Fruit fly (Drosophila melanogaster): ENCODE data around the gene CG6144.

The CG6144 gene

DNA sequence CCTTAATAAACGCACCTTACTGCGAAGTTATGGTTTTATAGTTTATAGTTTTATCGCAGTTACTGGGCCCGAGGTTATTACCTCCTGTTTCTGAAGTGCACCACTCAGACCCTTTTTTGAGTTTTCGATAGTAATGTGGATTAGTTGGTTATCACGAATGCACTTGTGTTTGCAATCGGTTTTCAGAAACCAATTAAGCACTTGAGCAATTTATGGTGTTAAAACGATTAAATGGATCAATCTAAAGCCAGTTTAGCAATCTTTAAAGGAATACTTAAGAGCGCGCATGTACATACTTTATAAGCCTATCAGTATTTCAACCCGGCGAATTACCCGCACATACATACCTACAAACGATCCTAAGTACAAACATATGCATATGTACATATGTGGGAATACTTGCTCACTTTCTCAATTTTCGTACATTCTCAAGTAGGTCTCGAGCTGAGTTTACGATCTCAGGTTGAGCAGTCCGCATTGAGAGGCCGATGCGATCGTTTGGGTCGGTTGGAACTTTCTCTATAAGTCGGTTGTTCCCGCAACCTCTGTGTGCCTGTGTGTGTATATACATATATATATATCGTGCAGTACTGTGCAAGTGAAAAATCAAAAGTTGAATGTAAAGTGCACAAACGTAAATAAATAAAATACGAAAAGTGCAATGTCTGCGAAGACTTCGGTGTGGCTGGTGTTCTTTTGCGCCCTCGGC, 31.1 kb upstream of the CG6144 start, which contains the start of the genes LManI and LManII (continued):
- TF ChIP-seq z (GFP tag; IDR thresholded peaks at IDR 0.05) (0 out of 3 replicates have a peak, but pooled peaks have one; percentile 54), p53 (GFP tag; optimal IDR thresholded peaks at IDR 0.05) (no peak), zf30C (GFP tag; optimal IDR thresholded peaks at IDR 0.05) (no peak), crp (GFP tag; optimal IDR thresholded peaks at IDR 0.05) (no peak), Hr78 (GFP tag; optimal IDR thresholded peaks at IDR 0.05) (no peak)

dm6 chr2L:10458979-10459378, 29.5 kb upstream of the CG6144 start:
- TF ChIP-seq CTCF (GFP tag; optimal IDR thresholded peaks at IDR 0.05) (peak; percentile 80), CG10979 (tag; optimal IDR thresholded peaks at IDR 0.05) (peak; percentile 56), wdn (GFP tag; IDR thresholded peaks at IDR 0.05) (no peak), CG14965 (GFP tag; optimal IDR thresholded peaks at IDR 0.05; ENCODE audit: borderline replicate concordance) (peak; percentile 88)

DNA sequence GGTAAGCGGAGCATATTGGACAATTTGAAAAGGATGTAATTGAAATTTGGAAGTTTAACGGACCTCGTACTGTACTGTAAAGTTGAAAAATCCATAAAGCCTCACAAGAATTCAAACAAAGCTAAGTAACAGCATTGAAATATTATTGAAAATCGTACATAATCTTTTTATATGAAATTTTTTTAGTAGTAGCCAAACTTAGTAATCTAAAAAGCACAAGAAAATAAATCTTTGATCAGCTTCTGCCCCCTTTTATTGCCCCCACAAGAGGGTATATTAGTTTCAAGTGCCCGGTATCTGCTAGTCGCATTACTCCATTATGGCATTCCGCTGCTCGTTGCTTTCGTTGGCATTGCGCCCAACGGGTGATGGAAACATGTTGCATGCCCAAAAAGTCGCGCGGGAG, 21.6 kb upstream of the CG6144 start:
- peak; percentile 49 for TF ChIP-seq CG18619 (GFP tag; optimal IDR thresholded peaks at IDR 0.05)
- TF ChIP-seq mld (GFP tag; IDR thresholded peaks at IDR 0.05; ENCODE audit: partially characterized antibody) = no peak
- peak; percentile 34 for TF ChIP-seq Atf3 (GFP tag; optimal IDR thresholded peaks at IDR 0.05)
- TF ChIP-seq ERR (GFP tag; optimal IDR thresholded peaks at IDR 0.05) = no peak
- TF ChIP-seq Abd-B (GFP tag; optimal IDR thresholded peaks at IDR 0.05) = peak; percentile 47
- no peak for TF ChIP-seq grn (GFP tag; optimal IDR thresholded peaks at IDR 0.05)
- 0 out of 3 replicates have a peak, but pooled peaks have one; percentile 27 for TF ChIP-seq CG34422 (GFP tag; IDR thresholded peaks at IDR 0.05)
- no peak for TF ChIP-seq Dll (GFP tag; IDR thresholded peaks at IDR 0.05; ENCODE audit: partially characterized antibody)
- peak; percentile 57 for TF ChIP-seq Hsf (GFP tag; optimal IDR thresholded peaks at IDR 0.05)
- TF ChIP-seq CG18764 (GFP tag; optimal IDR thresholded peaks at IDR 0.05) = peak; percentile 1
- 0 out of 2 replicates have a peak, but pooled peaks have one; percentile 26 for TF ChIP-seq CG3847 (GFP tag; IDR thresholded peaks at IDR 0.05)
- TF ChIP-seq Camta (GFP tag; optimal IDR thresholded peaks at IDR 0.05) = peak; percentile 66
- peak; percentile 6 for TF ChIP-seq NC2β (GFP tag; optimal IDR thresholded peaks at IDR 0.05)
- no peak for TF ChIP-seq Nf-YC (tag; optimal IDR thresholded peaks at IDR 0.05)
- peak; percentile 37 for TF ChIP-seq trem (tag; optimal IDR thresholded peaks at IDR 0.05)
- TF ChIP-seq CG1529 (GFP tag; optimal IDR thresholded peaks at IDR 0.05) = peak; percentile 67
- peak; percentile 36 for TF ChIP-seq CG15514 (GFP tag; optimal IDR thresholded peaks at IDR 0.05)
- no peak for TF ChIP-seq CG9876 (GFP tag; optimal IDR thresholded peaks at IDR 0.05)
- TF ChIP-seq twi (tag; optimal IDR thresholded peaks at IDR 0.05) = peak; percentile 17
- peak; percentile 62 for TF ChIP-seq CG8924 (tag; optimal IDR thresholded peaks at IDR 0.05)
- TF ChIP-seq CG8478 (optimal IDR thresholded peaks at IDR 0.05) = no peak
- TF ChIP-seq sima (GFP tag; optimal IDR thresholded peaks at IDR 0.05) = no peak
- peak; percentile 37 for TF ChIP-seq slp2 (GFP tag; optimal IDR thresholded peaks at IDR 0.05)
- peak; percentile 45 for TF ChIP-seq ATbp (GFP tag; optimal IDR thresholded peaks at IDR 0.05)
- peak; percentile 8 for TF ChIP-seq trh (GFP tag; optimal IDR thresholded peaks at IDR 0.05)
- no peak for TF ChIP-seq CG10321 (GFP tag; IDR thresholded peaks at IDR 0.05)
- TF ChIP-seq CG17359 (tag; optimal IDR thresholded peaks at IDR 0.05) = peak; percentile 74
- TF ChIP-seq chif (GFP tag; optimal IDR thresholded peaks at IDR 0.05) = peak; percentile 37 to 59
- TF ChIP-seq CG11398 (GFP tag; optimal IDR thresholded peaks at IDR 0.05) = peak; percentile 21
- peak; percentile 51 for TF ChIP-seq org-1 (GFP tag; optimal IDR thresholded peaks at IDR 0.05)
- no peak for TF ChIP-seq hkb (optimal IDR thresholded peaks at IDR 0.05)
- peak; percentile 28; the same call in 1 of the 2 replicates for TF ChIP-seq hkb (GFP tag; IDR thresholded peaks at IDR 0.05)
- TF ChIP-seq gsb-n (tag; optimal IDR thresholded peaks at IDR 0.05) = peak; percentile 6
- TF ChIP-seq CG9609 (GFP tag; optimal IDR thresholded peaks at IDR 0.05) = peak; percentile 39
- no peak for TF ChIP-seq gsb (GFP tag; IDR thresholded peaks at IDR 0.05)
- TF ChIP-seq CG16815 (GFP tag; optimal IDR thresholded peaks at IDR 0.05) = peak; percentile 57
- TF ChIP-seq ttk (GFP tag; IDR thresholded peaks at IDR 0.05) = peak; percentile 62
- peak; percentile 2 for TF ChIP-seq CG10147 (GFP tag; optimal IDR thresholded peaks at IDR 0.05)
- peak; percentile 1 for TF ChIP-seq en (GFP tag; optimal IDR thresholded peaks at IDR 0.05)

All from whole organism, embryonic.